Worm (Caenorhabditis elegans): ENCODE results near the gene lir-1.

Gene lir-1

DNA sequence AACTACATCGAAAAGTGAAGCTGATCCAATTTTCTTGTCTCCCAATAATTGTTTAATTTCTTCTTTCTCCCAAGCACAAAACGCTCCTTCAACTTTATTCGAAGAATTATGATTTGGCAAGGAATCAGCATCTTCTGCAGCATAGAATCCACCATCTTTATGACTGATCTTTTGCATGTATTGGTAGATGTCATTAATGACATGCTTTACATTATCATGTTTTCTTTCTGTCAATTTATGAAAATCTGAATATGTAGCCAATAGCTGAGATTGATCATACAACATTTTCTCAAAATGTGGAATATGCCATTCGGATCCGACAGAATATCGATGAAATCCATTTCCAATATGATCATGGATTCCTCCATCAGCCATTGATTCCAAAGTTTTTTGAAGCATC lies 25.4 kb downstream of the lir-1 start:
- TF ChIP-seq unc-62 (GFP tag; optimal IDR thresholded peaks at IDR 0.05): no peak

DNA sequence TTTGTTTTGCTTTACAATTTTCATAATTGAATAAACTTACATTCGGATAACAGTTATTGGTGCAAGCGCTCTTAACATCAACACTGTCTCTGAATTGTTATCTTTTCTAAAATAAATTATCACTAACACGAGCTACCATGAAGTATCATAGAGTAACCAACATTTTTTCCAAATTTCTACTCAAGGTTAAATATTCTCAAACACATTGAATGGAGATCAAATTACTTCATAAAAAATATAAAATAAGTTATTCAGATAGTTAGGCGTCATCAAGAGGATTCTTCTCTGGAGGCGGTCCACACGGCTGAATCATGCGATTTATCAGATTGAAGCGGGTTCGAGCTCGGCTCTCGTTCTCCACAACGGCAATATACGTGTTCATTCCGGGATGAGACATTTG lies 26.6 kb downstream of the lir-1 start, which contains the start of gene B0495.5:
Gene B0495.5 (minus strand): TSS at position 101 of the 400 bp plus-strand sequence.
- no peak for TF ChIP-seq unc-62 (GFP tag; optimal IDR thresholded peaks at IDR 0.05)

DNA sequence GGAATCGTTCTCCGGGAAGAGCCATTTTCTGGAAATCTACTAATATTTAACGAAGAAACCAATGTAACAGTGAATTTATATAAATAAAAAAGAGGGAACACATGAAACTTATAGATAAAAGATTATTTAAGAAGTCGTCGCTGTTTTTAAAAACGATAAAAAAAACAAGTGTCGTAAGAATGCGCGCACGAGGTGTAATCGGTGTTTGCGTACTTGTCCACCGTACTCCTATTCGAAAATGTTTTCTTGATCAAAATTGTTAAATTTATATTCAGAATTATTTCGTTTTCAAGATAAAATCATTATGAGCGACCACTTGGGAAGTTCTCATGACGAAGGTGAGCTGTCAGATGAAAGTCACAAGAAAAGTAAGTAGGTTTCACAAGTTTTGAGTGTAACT lies 27.2 kb downstream of the lir-1 start, which contains the start of the genes moa-2 and cdk-11.1:
Gene moa-2 (minus strand): TSS at position 25 of the 400 bp plus-strand sequence.
Gene cdk-11.1 (plus strand): TSS at position 227 of the 400 bp plus-strand sequence.
- TF ChIP-seq unc-62 (GFP tag; optimal IDR thresholded peaks at IDR 0.05): no peak

DNA sequence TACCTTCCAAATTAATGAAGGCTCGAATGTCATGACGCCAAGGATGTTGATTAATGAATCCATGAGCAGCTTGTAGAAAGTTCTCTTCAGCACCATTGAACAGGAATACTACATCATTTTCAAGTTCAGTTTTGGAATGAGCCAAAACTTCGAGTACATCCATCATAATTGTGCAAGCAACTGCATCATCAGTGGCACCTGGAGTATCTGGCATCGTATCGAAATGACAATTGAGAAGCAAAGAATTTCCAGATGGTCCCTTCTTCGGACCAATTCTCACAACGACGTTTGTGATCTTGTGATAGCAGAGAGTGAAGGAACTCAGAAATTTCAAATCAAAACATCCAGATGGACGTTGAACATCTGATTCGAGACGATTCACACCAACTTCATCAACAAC lies 32.6 kb downstream of the lir-1 start:
- no peak for TF ChIP-seq unc-62 (GFP tag; optimal IDR thresholded peaks at IDR 0.05)

DNA sequence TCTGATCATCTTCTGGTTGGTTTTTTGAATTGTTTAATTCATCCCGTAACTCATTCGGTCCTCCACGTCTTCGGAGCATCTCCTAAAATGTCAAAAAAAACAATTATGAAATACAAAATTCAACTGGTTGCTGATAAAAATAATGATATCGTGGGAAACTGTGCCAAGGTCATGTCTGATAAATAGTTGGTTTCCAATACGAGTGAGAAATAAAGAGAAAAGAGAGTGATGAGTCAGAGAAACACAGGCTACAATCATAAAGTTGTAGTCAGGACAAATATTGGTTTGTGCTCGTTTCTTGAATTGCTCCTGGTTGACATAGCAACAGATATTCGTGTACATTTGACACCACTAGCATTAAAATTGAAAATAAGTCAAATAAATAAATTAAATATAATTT lies 33.3 kb downstream of the lir-1 start, which contains the start of gene B0495.7:
Gene B0495.7 (minus strand): TSS at position 82 of the 400 bp plus-strand sequence.
- TF ChIP-seq unc-62 (GFP tag; optimal IDR thresholded peaks at IDR 0.05): no peak

DNA sequence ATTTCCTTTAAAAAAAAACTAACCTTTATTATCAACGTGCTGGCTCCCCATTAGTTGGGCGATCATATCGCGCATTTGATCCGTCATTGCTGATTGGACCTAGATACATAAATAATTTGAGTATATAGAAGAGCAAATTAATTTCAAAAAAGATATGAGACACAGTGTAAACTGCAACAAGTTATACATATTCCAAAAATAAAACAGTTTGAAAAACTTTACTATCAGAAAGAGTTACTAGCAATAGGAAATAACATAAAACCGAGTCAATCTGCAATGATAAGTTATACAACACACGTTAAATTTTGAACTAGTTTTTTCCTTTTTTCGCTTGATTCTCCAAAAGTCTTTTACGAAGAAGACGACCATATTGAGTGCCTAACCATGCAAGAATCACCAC lies 35.6 kb downstream of the lir-1 start, which contains the start of gene luc-7L:
Gene luc-7L (minus strand): TSS at position 101 of the 400 bp plus-strand sequence.
- no peak for TF ChIP-seq unc-62 (GFP tag; optimal IDR thresholded peaks at IDR 0.05)

DNA sequence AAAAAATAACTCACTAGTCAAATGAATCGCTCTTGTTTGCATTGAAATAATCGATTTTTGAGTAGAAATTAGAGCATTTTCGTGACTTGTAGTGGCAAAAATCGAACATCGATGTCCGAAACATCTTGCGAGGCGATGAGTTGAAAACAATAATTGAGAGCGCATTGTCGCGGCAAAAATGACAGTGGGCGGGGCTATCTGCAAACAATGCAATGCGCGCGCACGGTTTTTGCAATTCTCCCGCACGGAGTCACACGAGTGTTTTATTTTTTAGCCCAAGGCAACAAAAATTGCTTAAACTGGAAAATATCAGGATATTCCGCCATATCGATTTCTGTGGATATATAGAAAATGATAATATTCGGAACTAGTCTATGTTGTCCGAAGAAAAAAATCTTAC lies 36.7 kb downstream of the lir-1 start, which contains the start of gene B0495.9:
Gene B0495.9 (minus strand): TSS at position 171 of the 400 bp plus-strand sequence.
- no peak for TF ChIP-seq unc-62 (GFP tag; optimal IDR thresholded peaks at IDR 0.05)

DNA sequence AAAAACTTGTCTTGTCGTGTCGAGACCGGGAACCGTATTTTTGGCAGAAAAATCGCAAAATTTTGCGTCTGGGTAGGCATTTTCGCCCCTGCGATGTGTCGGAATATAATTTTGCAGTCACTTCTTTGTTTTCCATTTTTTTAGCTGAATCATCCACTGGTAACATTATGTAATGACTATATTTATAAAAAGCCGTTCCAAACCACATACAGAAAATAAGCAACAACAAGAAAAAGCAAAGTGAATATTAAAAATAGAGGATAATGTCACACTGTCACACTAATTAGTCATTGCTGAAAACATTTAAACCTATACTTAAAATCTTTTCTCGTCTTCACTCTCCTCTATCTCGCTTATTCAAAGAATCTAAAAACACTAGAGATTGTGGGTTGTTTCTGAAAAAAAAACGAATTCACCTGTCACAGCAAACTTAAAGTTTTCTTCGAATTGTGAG lies 37.5 kb downstream of the lir-1 start, which contains the start of gene sre-1:
Gene sre-1 (plus strand): TSS at position 404 of the 454 bp plus-strand sequence.
- TF ChIP-seq unc-62 (GFP tag; optimal IDR thresholded peaks at IDR 0.05): no peak

DNA sequence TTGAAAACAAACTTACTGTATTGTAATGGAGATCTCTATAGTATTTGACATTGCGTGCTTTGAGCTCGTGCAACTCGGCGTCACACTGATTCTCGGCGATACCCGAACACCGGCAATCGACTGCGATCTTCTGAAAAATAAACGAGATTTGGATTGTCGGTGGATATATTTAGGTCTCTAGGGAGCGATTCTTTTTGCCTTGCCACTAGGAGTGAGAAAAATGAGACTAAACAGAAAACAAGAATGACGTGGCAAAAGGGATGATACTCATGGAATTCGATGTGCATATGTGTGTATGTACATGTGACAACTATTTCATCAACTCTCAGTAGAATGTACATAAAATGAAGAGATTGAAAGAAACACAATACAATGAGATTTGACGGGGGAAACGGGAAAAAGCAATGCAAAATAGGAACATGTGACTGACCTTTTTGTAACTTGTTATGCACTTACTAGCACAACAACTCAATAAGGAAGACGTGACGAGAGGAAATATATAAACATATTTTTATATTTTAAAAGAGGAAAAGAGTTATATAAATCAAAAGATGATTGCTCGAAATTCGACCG lies 42.9 kb downstream of the lir-1 start:
- no peak for TF ChIP-seq unc-62 (GFP tag; optimal IDR thresholded peaks at IDR 0.05)

DNA sequence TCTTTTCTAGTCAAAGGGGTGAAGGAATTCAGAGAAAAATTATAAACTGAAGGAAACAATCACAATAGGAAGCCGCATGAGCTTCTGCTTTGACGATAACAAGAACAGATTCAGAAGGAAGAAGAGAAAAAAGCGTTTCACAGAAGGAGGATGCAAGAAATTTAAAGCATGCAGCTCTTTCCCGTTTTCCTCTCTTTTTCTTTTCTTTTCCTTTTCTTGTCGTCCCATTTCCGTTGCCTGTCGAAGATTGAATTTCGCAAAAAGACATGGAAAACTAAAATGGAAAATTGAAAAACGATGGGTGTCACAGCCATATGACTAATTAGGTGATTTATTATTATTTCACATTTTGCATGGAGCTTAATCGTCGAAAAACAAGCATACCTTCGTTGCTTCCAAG lies 44.3 kb downstream of the lir-1 start:
- TF ChIP-seq unc-62 (GFP tag; optimal IDR thresholded peaks at IDR 0.05): no peak

DNA sequence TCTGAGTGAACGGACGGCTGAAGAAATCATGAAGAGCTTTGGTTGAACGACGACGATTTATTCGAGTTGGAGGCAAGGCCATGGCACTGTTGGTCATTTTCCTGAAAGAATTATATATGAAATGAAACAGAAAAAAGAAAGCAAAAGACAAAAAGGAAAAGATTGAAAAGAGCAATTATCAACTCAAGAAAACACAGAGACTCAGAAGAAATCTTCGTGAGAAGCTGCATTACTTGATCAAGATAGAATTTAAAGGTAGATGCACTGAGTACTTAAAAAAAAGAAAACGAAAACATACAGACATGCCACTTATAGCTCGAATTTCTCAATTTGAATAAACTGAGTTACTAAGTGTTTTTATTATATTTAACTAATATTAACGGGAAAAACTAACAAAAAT lies 46.7 kb downstream of the lir-1 start, which contains the start of gene cpna-5:
Gene cpna-5 (minus strand): TSS at position 101 of the 400 bp plus-strand sequence.
- no peak for TF ChIP-seq unc-62 (GFP tag; optimal IDR thresholded peaks at IDR 0.05)

DNA sequence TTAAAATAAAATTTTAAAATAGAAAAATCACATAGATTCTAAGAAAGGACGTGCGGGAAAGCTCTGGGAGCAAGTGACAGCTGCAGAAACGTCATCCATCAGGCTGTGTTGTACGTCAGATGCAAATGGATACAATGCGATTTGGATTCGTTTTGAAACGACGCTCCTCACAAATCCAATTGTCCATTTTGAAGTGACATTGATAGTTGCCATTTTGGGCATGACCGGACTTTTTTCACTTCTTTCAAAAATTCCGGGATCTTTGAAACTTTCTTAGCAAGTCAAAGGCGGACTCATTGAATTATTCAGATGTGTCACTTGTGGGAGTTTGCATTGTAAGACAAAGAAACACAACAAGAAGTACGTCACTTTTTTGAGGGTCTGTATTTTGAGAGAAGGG lies 47.2 kb downstream of the lir-1 start:
- TF ChIP-seq unc-62 (GFP tag; optimal IDR thresholded peaks at IDR 0.05): no peak

DNA sequence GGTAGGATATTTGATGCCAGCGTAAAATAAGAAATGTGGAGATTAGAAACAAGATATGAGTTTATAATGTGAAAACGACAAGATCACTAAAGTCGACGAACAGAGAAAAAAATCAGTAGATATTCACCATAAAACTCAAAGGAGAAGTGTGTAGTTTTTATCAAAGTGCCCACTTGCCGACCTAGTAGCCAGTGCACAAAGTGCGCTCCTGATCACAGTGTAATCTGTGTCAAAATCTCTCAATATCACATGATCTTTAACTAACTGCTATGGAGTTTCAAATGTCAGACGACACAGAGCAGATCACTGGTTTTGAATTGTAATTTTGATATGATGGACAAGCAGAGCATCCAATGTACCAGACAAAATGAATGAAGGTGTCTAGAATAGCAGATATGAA lies 48.7 kb downstream of the lir-1 start:
- TF ChIP-seq unc-62 (GFP tag; optimal IDR thresholded peaks at IDR 0.05): no peak

DNA sequence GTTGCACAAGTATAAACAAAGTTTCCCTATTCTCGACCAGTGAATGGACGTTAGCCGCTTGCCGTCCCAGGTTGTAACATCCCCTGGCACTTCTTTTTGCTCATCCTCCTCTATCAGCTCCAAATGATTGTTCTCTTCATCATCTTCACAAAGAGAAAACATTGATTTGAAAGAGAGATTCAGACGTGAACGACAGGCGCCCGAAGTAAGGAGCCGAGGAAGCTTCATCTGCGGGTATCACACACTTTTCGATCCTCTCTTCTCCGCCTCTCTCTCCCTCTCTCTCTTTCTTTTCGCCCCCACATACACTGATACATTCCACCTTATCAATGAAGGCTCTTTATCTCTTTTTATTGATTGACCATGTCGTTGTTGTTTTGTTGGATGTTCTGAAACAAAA lies 51.0 kb downstream of the lir-1 start:
- TF ChIP-seq unc-62 (GFP tag; optimal IDR thresholded peaks at IDR 0.05): no peak

DNA sequence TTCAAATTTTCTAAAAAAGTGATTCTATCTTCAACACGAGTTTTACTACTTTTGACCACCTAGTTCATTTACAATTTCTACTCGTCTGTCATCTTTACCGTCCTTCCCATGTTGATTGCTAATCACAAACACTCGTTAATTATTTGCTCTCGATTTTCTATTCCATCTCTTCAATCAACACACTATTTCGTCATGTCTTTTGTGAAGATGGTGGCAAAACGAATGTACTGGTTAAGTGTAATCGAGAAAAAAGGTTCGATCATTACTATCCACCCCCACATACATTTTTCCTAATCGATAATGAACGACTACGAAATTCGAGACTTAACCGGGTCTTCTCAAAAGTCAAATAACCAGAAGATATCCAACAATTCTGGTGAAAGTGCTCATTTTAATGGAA lies 52.8 kb downstream of the lir-1 start, which contains the start of gene cpna-2:
Gene cpna-2 (plus strand): TSS at position 301 of the 400 bp plus-strand sequence.
- no peak for TF ChIP-seq unc-62 (GFP tag; optimal IDR thresholded peaks at IDR 0.05)

All from whole organism, dauer.